Fruit fly (Drosophila melanogaster) S2 (cell line): ENCODE measurements around the gene vanin-like.

ENCODE experiments used
- CG8478 ChIP-seq: fragments of >200 bp; optimal IDR thresholded peaks from 2 replicates; lab custom pipeline; 2018
- CTCF ChIP-seq, 2 experiments: fragments of >200 bp; optimal IDR thresholded peaks; 2 replicates each; lab custom pipeline; 2018

DNA sequence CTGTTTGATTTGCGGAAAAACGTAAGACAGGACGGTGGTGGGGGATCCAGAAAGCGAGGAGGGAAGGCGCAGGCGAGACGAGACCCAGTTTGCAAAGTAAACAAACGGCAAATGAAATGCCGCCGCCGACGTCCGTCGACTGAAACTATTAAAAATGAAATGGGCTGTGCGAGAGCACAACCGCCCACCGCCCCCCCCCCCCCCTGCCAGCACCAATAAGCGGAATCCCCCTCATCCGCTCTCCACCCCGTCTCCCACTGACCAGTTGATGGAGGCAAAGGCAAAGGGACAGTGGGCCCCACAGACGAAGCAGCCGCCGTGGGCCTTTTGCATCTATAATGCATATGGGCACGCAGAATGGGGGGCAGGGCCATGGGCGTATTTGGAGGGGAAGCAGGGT lies 35.6 kb downstream of the vanin-like start:
- TF ChIP-seq CG8478 (no peak), CTCF (optimal IDR thresholded peaks at IDR 0.05; lab: Kevin White, UChicago) (no peak)
